Worm (Caenorhabditis elegans) whole organism, L1 larva: ENCODE measurements around the gene K08H2.4.
A peak's percentile ranks its signal among the peaks of the same experiment; 100 is the strongest.

ENCODE experiments used
- C16A3.4 ChIP-seq: fragments of 150-350 bp; optimal IDR thresholded peaks from 2 replicates; lab custom pipeline; 2014; ENCODE audit warnings: missing biosample characterization, missing genetic modification characterization
- C34B4.2 ChIP-seq: sonication (generic microtip); optimal IDR thresholded peaks from 2 replicates; lab custom pipeline; 2017; ENCODE audit warnings: mild to moderate bottlenecking, missing genetic modification characterization, missing compliant biosample characterization
- F16B12.6 ChIP-seq: fragments of 150-350 bp; optimal IDR thresholded peaks from 2 replicates; lab custom pipeline; 2014; ENCODE audit warnings: missing biosample characterization, missing genetic modification characterization
- aha-1 ChIP-seq: fragments of 150-350 bp; optimal IDR thresholded peaks from 2 replicates; lab custom pipeline; 2014; ENCODE audit warnings: missing biosample characterization, missing genetic modification characterization
- ama-1 ChIP-seq: fragments of 150-350 bp; optimal IDR thresholded peaks from 2 replicates; lab custom pipeline; 2014
- ceh-8 ChIP-seq: fragments of 200-800 bp; sonication (Bioruptor generic); optimal IDR thresholded peaks from 2 replicates; lab custom pipeline; 2018; ENCODE audit warnings: mild to moderate bottlenecking, missing genetic modification characterization, moderate library complexity, missing compliant biosample characterization
- ceh-82 ChIP-seq, 3 experiments: fragments of 150-350 bp in 1 of 3; sonication (generic microtip) in 2 of 3; optimal IDR thresholded peaks; 2 replicates each; lab custom pipeline; 2014 to 2017; ENCODE audit warnings: missing biosample characterization in 3 of 3, missing genetic modification characterization in 3 of 3
- ceh-88 ChIP-seq: fragments of 200-800 bp; sonication (Bioruptor generic); IDR thresholded peaks from 2 replicates; pipeline ENCODE4 v1.3.6; 2022; ENCODE audit warnings: missing genetic modification characterization, missing compliant biosample characterization
- dsc-1 ChIP-seq: sonication (generic microtip); optimal IDR thresholded peaks from 2 replicates; lab custom pipeline; 2016; ENCODE audit warnings: mild to moderate bottlenecking, missing genetic modification characterization, missing compliant biosample characterization
- efl-1 ChIP-seq, 4 experiments: fragments of 150-350 bp; optimal IDR thresholded peaks in 3 of 4; peaks in 1 of 4; 1 replicate in 1 of 4; 2 replicates in 3 of 4; lab custom pipeline; 2014; ENCODE audit warnings: missing biosample characterization in 2 of 4, missing genetic modification characterization in 2 of 4, missing genetic modification reagents in 2 of 4
- egl-27 ChIP-seq, 2 experiments: fragments of 150-350 bp in 1 of 2; sonication (generic microtip); optimal IDR thresholded peaks; 3 replicates each; lab custom pipeline; 2017 to 2018; ENCODE audit warnings: missing biosample characterization in 2 of 2, missing genetic modification characterization in 2 of 2, missing genetic modification reagents in 2 of 2
- elt-3 ChIP-seq, 6 experiments: fragments of 150-350 bp in 1 of 6; sonication (generic microtip); optimal IDR thresholded peaks; 2 replicates each; lab custom pipeline; 2017 to 2018; ENCODE audit warnings: missing biosample characterization in 6 of 6, missing genetic modification characterization in 6 of 6, inconsistent platforms in 1 of 6
- ets-5 ChIP-seq: fragments of 200-800 bp; sonication (Bioruptor generic); IDR thresholded peaks from 2 replicates; pipeline ENCODE4 v1.3.6; 2022; ENCODE audit warnings: missing genetic modification characterization, missing compliant biosample characterization
- fkh-4 ChIP-seq: sonication (generic microtip); optimal IDR thresholded peaks from 2 replicates; lab custom pipeline; 2016; ENCODE audit warnings: missing compliant biosample characterization, missing genetic modification characterization, borderline replicate concordance
- fos-1 ChIP-seq: fragments of 150-350 bp; optimal IDR thresholded peaks from 2 replicates; lab custom pipeline; 2014; ENCODE audit warnings: missing biosample characterization, missing genetic modification characterization
- grh-1 ChIP-seq: fragments of 200-800 bp; sonication (Bioruptor generic); IDR thresholded peaks from 2 replicates; pipeline ENCODE4 v1.3.6; 2022; ENCODE audit warnings: missing genetic modification reagents, missing genetic modification characterization, missing compliant biosample characterization
- hlh-17 ChIP-seq: fragments of 200-800 bp; sonication (Bioruptor generic); optimal IDR thresholded peaks from 2 replicates; lab custom pipeline; 2018; ENCODE audit warnings: missing genetic modification characterization, mild to moderate bottlenecking, missing compliant biosample characterization, moderate library complexity, borderline replicate concordance
- irx-1 ChIP-seq: sonication (generic microtip); optimal IDR thresholded peaks from 2 replicates; lab custom pipeline; 2016; ENCODE audit warnings: missing genetic modification characterization, missing compliant biosample characterization
- isw-1 ChIP-seq: fragments of 200-800 bp; sonication (Bioruptor generic); IDR thresholded peaks from 2 replicates; pipeline ENCODE4 v1.3.6; 2022; ENCODE audit warnings: missing genetic modification characterization, missing compliant biosample characterization
- lin-13 ChIP-seq: fragments of 150-350 bp; optimal IDR thresholded peaks from 2 replicates; lab custom pipeline; 2014; ENCODE audit warnings: missing biosample characterization, missing genetic modification reagents, missing genetic modification characterization
- lin-14 ChIP-seq: fragments of 200-800 bp; sonication (Bioruptor generic); optimal IDR thresholded peaks from 2 replicates; lab custom pipeline; 2018; ENCODE audit warnings: mild to moderate bottlenecking, missing genetic modification characterization, moderate library complexity, missing compliant biosample characterization
- lin-35 ChIP-seq, 2 experiments: fragments of 150-350 bp; optimal IDR thresholded peaks; 2 replicates each; lab custom pipeline; 2014; ENCODE audit warnings: missing biosample characterization in 2 of 2, missing genetic modification characterization in 2 of 2, missing genetic modification reagents in 2 of 2
- lin-39 ChIP-seq: fragments of 150-350 bp; optimal IDR thresholded peaks from 2 replicates; lab custom pipeline; 2014; ENCODE audit warnings: missing biosample characterization, missing genetic modification reagents, missing genetic modification characterization
- lsy-2 ChIP-seq, 2 experiments: fragments of 150-350 bp; optimal IDR thresholded peaks; 2 replicates each; lab custom pipeline; 2014; ENCODE audit warnings: missing biosample characterization in 2 of 2, missing genetic modification characterization in 2 of 2
- mdl-1 ChIP-seq, 2 experiments: fragments of 150-350 bp; optimal IDR thresholded peaks; 2 replicates each; lab custom pipeline; 2014 to 2017; ENCODE audit warnings: missing biosample characterization in 2 of 2, missing genetic modification characterization in 2 of 2, inconsistent platforms in 1 of 2
- nhr-12 ChIP-seq: sonication (generic microtip); optimal IDR thresholded peaks from 2 replicates; lab custom pipeline; 2017; ENCODE audit warnings: missing biosample characterization, missing genetic modification characterization
- nhr-28 ChIP-seq: fragments of 150-350 bp; optimal IDR thresholded peaks from 2 replicates; lab custom pipeline; 2014; ENCODE audit warnings: missing biosample characterization, missing genetic modification characterization
- nhr-47 ChIP-seq: sonication (generic microtip); optimal IDR thresholded peaks from 2 replicates; lab custom pipeline; 2016; ENCODE audit warnings: mild to moderate bottlenecking, missing genetic modification characterization, moderate library complexity, missing compliant biosample characterization
- nhr-76 ChIP-seq: sonication (generic microtip); optimal IDR thresholded peaks from 2 replicates; lab custom pipeline; 2017; ENCODE audit warnings: missing biosample characterization, missing genetic modification characterization
- pax-3 ChIP-seq: fragments of 200-800 bp; sonication (Bioruptor generic); optimal IDR thresholded peaks from 2 replicates; lab custom pipeline; 2018; ENCODE audit warnings: mild to moderate bottlenecking, missing genetic modification characterization, moderate library complexity, missing compliant biosample characterization
- rnt-1 ChIP-seq: sonication (generic microtip); optimal IDR thresholded peaks from 2 replicates; lab custom pipeline; 2016; ENCODE audit warnings: mild to moderate bottlenecking, missing genetic modification characterization, moderate library complexity, missing compliant biosample characterization
- skn-1 ChIP-seq: fragments of 150-350 bp; optimal IDR thresholded peaks from 2 replicates; lab custom pipeline; 2014; ENCODE audit warnings: missing biosample characterization, missing genetic modification characterization
- sptf-1 ChIP-seq: fragments of 150-350 bp; optimal IDR thresholded peaks from 2 replicates; lab custom pipeline; 2014; ENCODE audit warnings: missing biosample characterization, missing genetic modification characterization
- sup-37 ChIP-seq: fragments of 200-800 bp; sonication (Bioruptor generic); optimal IDR thresholded peaks from 2 replicates; lab custom pipeline; 2018; ENCODE audit warnings: mild to moderate bottlenecking, missing genetic modification characterization, missing compliant biosample characterization
- swsn-7 ChIP-seq: sonication (generic microtip); optimal IDR thresholded peaks from 2 replicates; lab custom pipeline; 2016; ENCODE audit warnings: missing genetic modification characterization, missing compliant biosample characterization
- unc-130 ChIP-seq: fragments of 150-350 bp; optimal IDR thresholded peaks from 2 replicates; lab custom pipeline; 2017; ENCODE audit warnings: missing biosample characterization, missing genetic modification characterization, inconsistent platforms
- unc-86 ChIP-seq: sonication (generic microtip); optimal IDR thresholded peaks from 2 replicates; lab custom pipeline; 2016; ENCODE audit warnings: missing genetic modification characterization, missing compliant biosample characterization
- unc-98 ChIP-seq: fragments of 200-800 bp; sonication (Bioruptor generic); IDR thresholded peaks from 2 replicates; pipeline ENCODE4 v1.3.6; 2022; ENCODE audit warnings: missing genetic modification characterization, missing compliant biosample characterization
- xbp-1 ChIP-seq: sonication (generic microtip); optimal IDR thresholded peaks from 2 replicates; lab custom pipeline; 2016; ENCODE audit warnings: missing genetic modification characterization, missing compliant biosample characterization
- ztf-11 ChIP-seq, 2 experiments: sonication (generic microtip); optimal IDR thresholded peaks; 2 replicates each; lab custom pipeline; 2016 to 2017; ENCODE audit warnings: missing genetic modification characterization in 2 of 2, missing biosample characterization in 1 of 2, missing compliant biosample characterization in 1 of 2
- ztf-4 ChIP-seq: fragments of 150-350 bp; optimal IDR thresholded peaks from 2 replicates; lab custom pipeline; 2014; ENCODE audit warnings: missing biosample characterization, missing genetic modification characterization

K08H2.4 gene

DNA sequence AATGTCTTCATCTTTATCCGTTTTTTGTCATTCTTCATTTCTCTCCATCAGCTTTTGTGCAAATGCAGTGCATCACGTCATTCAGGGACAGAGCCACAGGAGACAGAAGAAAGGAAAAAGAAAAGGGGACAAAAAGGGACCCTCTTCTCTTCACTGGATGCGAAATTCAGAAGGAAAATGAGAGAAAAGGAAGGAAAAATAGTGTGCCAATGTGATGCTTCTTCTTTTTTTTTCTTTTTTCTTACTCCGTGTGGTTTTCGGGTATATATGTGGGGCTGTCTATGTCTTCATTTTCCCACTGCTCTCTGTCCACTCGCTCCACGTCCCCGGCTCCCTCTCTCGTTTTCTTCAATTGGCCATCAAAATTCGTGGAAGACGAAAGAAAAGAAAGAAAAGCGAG lies 27.8 kb upstream of the K08H2.4 start (continued):
- TF ChIP-seq nhr-47 (tag; lab: Kevin White, UChicago), result peak; percentile 41
- peak; percentile 43 for TF ChIP-seq xbp-1 (tag; lab: Kevin White, UChicago)
- no peak for TF ChIP-seq fkh-4 (tag; lab: Kevin White, UChicago)
- no peak for TF ChIP-seq skn-1 (tag; lab: Kevin White, UChicago)
- no peak for TF ChIP-seq pax-3 (tag; lab: Kevin White, UChicago)
- no peak for TF ChIP-seq nhr-28 (tag; lab: Kevin White, UChicago)
- TF ChIP-seq aha-1 (tag; lab: Kevin White, UChicago), result no peak
- no peak for TF ChIP-seq elt-3 (tag; optimal IDR thresholded peaks at IDR 0.05; lab: Kevin White, UChicago)
- no peak for TF ChIP-seq ztf-11 (tag; optimal IDR thresholded peaks at IDR 0.05; lab: Kevin White, UChicago)
- TF ChIP-seq lin-13 (GFP tag; lab: Kevin White, UChicago), result no peak
- TF ChIP-seq fos-1 (tag; lab: Kevin White, UChicago), result no peak
- no peak for TF ChIP-seq sup-37
- TF ChIP-seq isw-1, result peak; percentile 14; the same call in 1 of the 2 replicates
- no peak for TF ChIP-seq ceh-88 (GFP tag; lab: Robert Waterston, UW)
- TF ChIP-seq irx-1 (tag; lab: Kevin White, UChicago), result no peak
- TF ChIP-seq rnt-1 (tag; lab: Kevin White, UChicago), result peak; percentile 27
- TF ChIP-seq unc-98, result no peak
- TF ChIP-seq nhr-76, result no peak
- peak; percentile 24 to 65 for TF ChIP-seq lsy-2 (tag; optimal IDR thresholded peaks at IDR 0.05; lab: Kevin White, UChicago)
- peak in 1 of 2 experiments; percentile 31 for TF ChIP-seq lin-35 (GFP tag; optimal IDR thresholded peaks at IDR 0.05; lab: Kevin White, UChicago)
- no peak for TF ChIP-seq egl-27 (tag; optimal IDR thresholded peaks at IDR 0.05; lab: Kevin White, UChicago)
- peak; percentile 46 for TF ChIP-seq lin-39 (tag; lab: Kevin White, UChicago)
- TF ChIP-seq C16A3.4 (tag; lab: Kevin White, UChicago), result no peak
- TF ChIP-seq ztf-4 (tag; lab: Kevin White, UChicago), result no peak
- TF ChIP-seq grh-1 (GFP tag; lab: Robert Waterston, UW), result no peak
- no peak for TF ChIP-seq unc-130 (tag; lab: Kevin White, UChicago)
- TF ChIP-seq nhr-12 (tag; lab: Kevin White, UChicago), result no peak
- no peak for TF ChIP-seq ama-1 (lab: Kevin White, UChicago)
- no peak for TF ChIP-seq hlh-17 (GFP tag; lab: Kevin White, UChicago)
- TF ChIP-seq F16B12.6 (tag; lab: Kevin White, UChicago), result no peak
- TF ChIP-seq sptf-1 (tag; lab: Kevin White, UChicago), result no peak
- peak; percentile 94 for TF ChIP-seq lin-14

DNA sequence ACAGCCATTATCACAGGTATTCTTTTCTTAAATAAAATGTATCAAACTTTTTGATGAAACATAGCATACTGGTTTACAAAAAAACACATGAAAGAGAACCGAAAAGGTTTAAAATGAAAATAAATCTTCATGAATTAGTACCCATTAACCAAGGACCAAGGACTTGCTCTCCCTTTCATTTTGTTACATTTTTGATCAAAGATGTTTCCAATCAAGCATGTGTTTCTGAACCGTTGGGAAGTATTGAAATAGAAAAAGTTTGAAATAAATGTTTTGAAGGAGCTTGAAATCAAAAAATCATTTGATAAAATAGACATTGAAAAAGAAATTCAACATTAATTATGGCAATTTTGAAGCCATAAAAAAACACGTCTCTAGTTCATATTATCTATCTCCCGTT lies 25.8 kb upstream of the K08H2.4 start:
- TF ChIP-seq C34B4.2 (tag; lab: Kevin White, UChicago), result no peak
- TF ChIP-seq fkh-4 (tag; lab: Kevin White, UChicago), result peak; percentile 93
- TF ChIP-seq swsn-7 (tag; lab: Kevin White, UChicago), result no peak
- no peak for TF ChIP-seq ama-1 (lab: Kevin White, UChicago)
- TF ChIP-seq isw-1, result no peak
- no peak for TF ChIP-seq ets-5 (GFP tag; lab: Robert Waterston, UW)
- TF ChIP-seq ceh-8 (GFP tag; lab: Kevin White, UChicago), result no peak
- TF ChIP-seq unc-86 (tag; lab: Kevin White, UChicago), result no peak
- TF ChIP-seq lin-35 (GFP tag; optimal IDR thresholded peaks at IDR 0.05; lab: Kevin White, UChicago), result no peak
- TF ChIP-seq dsc-1 (tag; lab: Kevin White, UChicago), result peak; percentile 99
- no peak for TF ChIP-seq mdl-1 (tag; optimal IDR thresholded peaks at IDR 0.05; lab: Kevin White, UChicago)
- TF ChIP-seq ceh-82 (tag; optimal IDR thresholded peaks at IDR 0.05; lab: Kevin White, UChicago), result no peak

DNA sequence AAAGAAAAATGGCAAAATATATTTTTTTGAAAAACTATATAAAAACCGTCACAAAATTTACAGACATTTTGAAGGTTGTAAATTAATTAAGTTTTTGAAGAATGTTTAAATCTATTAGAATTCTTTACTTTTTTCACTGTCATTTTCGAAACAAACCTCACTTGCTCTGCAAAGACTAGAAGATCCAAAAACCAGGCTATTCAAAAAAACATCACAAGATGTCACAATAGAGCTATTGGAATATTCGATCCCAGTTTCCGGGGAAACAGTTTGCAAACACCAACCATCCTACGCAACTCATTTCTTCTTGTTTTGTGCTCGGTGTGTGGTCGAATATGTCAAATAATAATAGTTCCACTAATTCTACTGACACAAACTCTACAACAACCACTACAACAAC lies 21.5 kb upstream of the K08H2.4 start, which contains the start of gene R12H7.4:
TSS of gene R12H7.4 (plus strand) at position 301 of the 400 bp plus-strand sequence.
- no peak for TF ChIP-seq efl-1 (optimal IDR thresholded peaks at IDR 0.05; lab: Kevin White, UChicago)
- peak in 1 of 2 experiments; percentile 29 for TF ChIP-seq efl-1 (GFP tag; optimal IDR thresholded peaks at IDR 0.05 in 1 of 2; lab: Kevin White, UChicago)
- TF ChIP-seq elt-3 (tag; optimal IDR thresholded peaks at IDR 0.05; lab: Kevin White, UChicago), result no peak
